Worm (Caenorhabditis elegans) whole organism, late embryonic: ENCODE results near the gene hmg-11.

Experiments used
- C38D4.7 ChIP-seq: fragments of 200-800 bp; sonication (Bioruptor generic); optimal IDR thresholded peaks from 2 replicates; lab custom pipeline; 2018; ENCODE audit warnings: mild to moderate bottlenecking, missing genetic modification characterization, moderate library complexity, missing compliant biosample characterization
- K02D7.2 ChIP-seq: sonication (generic microtip); optimal IDR thresholded peaks from 2 replicates; lab custom pipeline; 2017; ENCODE audit warnings: mild to moderate bottlenecking, missing genetic modification characterization, missing compliant biosample characterization
- T23F11.4 ChIP-seq: fragments of 200-800 bp; sonication (Bioruptor generic); optimal IDR thresholded peaks from 2 replicates; lab custom pipeline; 2018; ENCODE audit warnings: mild to moderate bottlenecking, missing genetic modification characterization, missing compliant biosample characterization
- ceh-19 ChIP-seq: fragments of 200-800 bp; sonication (Bioruptor generic); optimal IDR thresholded peaks from 2 replicates; lab custom pipeline; 2018; ENCODE audit warnings: mild to moderate bottlenecking, missing genetic modification characterization, missing compliant biosample characterization
- ceh-2 ChIP-seq: sonication (generic microtip); optimal IDR thresholded peaks from 2 replicates; lab custom pipeline; 2016; ENCODE audit warnings: missing genotype, missing genetic modification characterization, missing compliant biosample characterization
- ceh-22 ChIP-seq: sonication (generic microtip); optimal IDR thresholded peaks from 2 replicates; lab custom pipeline; 2017; ENCODE audit warnings: missing biosample characterization, missing genetic modification characterization
- ceh-24 ChIP-seq: sonication (generic microtip); optimal IDR thresholded peaks from 2 replicates; lab custom pipeline; 2016; ENCODE audit warnings: mild to moderate bottlenecking, missing genetic modification characterization, missing compliant biosample characterization
- ceh-31 ChIP-seq: sonication (generic microtip); optimal IDR thresholded peaks from 2 replicates; lab custom pipeline; 2016; ENCODE audit warnings: missing genetic modification characterization, missing compliant biosample characterization
- ceh-48 ChIP-seq: sonication (generic microtip); optimal IDR thresholded peaks from 2 replicates; lab custom pipeline; 2016; ENCODE audit warnings: missing genetic modification characterization, inconsistent platforms, missing compliant biosample characterization
- ceh-6 ChIP-seq: fragments of 200-800 bp; sonication (Bioruptor generic); optimal IDR thresholded peaks from 2 replicates; lab custom pipeline; 2018; ENCODE audit warnings: mild to moderate bottlenecking, missing genetic modification characterization, missing compliant biosample characterization
- ceh-9 ChIP-seq: sonication (generic microtip); optimal IDR thresholded peaks from 2 replicates; lab custom pipeline; 2016; ENCODE audit warnings: mild to moderate bottlenecking, missing genetic modification characterization, inconsistent platforms, missing compliant biosample characterization
- che-1 ChIP-seq: sonication (generic microtip); optimal IDR thresholded peaks from 2 replicates; lab custom pipeline; 2016; ENCODE audit warnings: mild to moderate bottlenecking, missing genetic modification characterization, missing compliant biosample characterization
- dmd-4 ChIP-seq: sonication (generic microtip); optimal IDR thresholded peaks from 2 replicates; lab custom pipeline; 2016; ENCODE audit warnings: borderline replicate concordance, missing genetic modification characterization, missing compliant biosample characterization
- dve-1 ChIP-seq: sonication (generic microtip); optimal IDR thresholded peaks from 2 replicates; lab custom pipeline; 2017; ENCODE audit warnings: antibody characterized with exemption, mild to moderate bottlenecking, missing genetic modification characterization, missing compliant biosample characterization
- elt-2 ChIP-seq: sonication (generic microtip); optimal IDR thresholded peaks from 2 replicates; lab custom pipeline; 2016; ENCODE audit warnings: missing genetic modification reagents, missing genetic modification characterization, missing compliant biosample characterization
- ets-4 ChIP-seq: sonication (generic microtip); optimal IDR thresholded peaks from 2 replicates; lab custom pipeline; 2016; ENCODE audit warnings: missing genetic modification characterization, missing compliant biosample characterization
- eyg-1 ChIP-seq: sonication (generic microtip); optimal IDR thresholded peaks from 2 replicates; lab custom pipeline; 2016; ENCODE audit warnings: missing genotype, missing genetic modification characterization, missing compliant biosample characterization
- fax-1 ChIP-seq: sonication (generic microtip); optimal IDR thresholded peaks from 2 replicates; lab custom pipeline; 2016; ENCODE audit warnings: missing genotype, missing genetic modification characterization, missing compliant biosample characterization
- fkh-6 ChIP-seq: sonication (generic microtip); optimal IDR thresholded peaks from 2 replicates; lab custom pipeline; 2016; ENCODE audit warnings: missing genetic modification characterization, missing compliant biosample characterization
- gmeb-2 ChIP-seq: sonication (generic microtip); optimal IDR thresholded peaks from 2 replicates; lab custom pipeline; 2016; ENCODE audit warnings: missing genetic modification characterization, inconsistent platforms, missing compliant biosample characterization
- hlh-15 ChIP-seq: sonication (generic microtip); optimal IDR thresholded peaks from 2 replicates; lab custom pipeline; 2016; ENCODE audit warnings: missing genetic modification characterization, missing compliant biosample characterization
- hlh-30 ChIP-seq: sonication (generic microtip); optimal IDR thresholded peaks from 2 replicates; lab custom pipeline; 2017; ENCODE audit warnings: antibody characterized with exemption, missing genetic modification characterization, missing compliant biosample characterization; ENCODE audit not compliant: insufficient read depth
- lim-6 ChIP-seq: sonication (generic microtip); optimal IDR thresholded peaks from 2 replicates; lab custom pipeline; 2016; ENCODE audit warnings: missing genetic modification characterization, missing compliant biosample characterization
- madf-2 ChIP-seq: sonication (generic microtip); optimal IDR thresholded peaks from 2 replicates; lab custom pipeline; 2017; ENCODE audit warnings: missing genetic modification characterization, missing compliant biosample characterization
- mec-3 ChIP-seq: sonication (generic microtip); optimal IDR thresholded peaks from 2 replicates; lab custom pipeline; 2016; ENCODE audit warnings: borderline replicate concordance, missing genetic modification characterization, missing compliant biosample characterization
- nfya-1 ChIP-seq: sonication (generic microtip); optimal IDR thresholded peaks from 2 replicates; lab custom pipeline; 2017; ENCODE audit warnings: missing genetic modification characterization, mild to moderate bottlenecking, missing compliant biosample characterization, antibody characterized with exemption, moderate library complexity
- nhr-11 ChIP-seq: fragments of 150-350 bp; optimal IDR thresholded peaks from 2 replicates; lab custom pipeline; 2014; ENCODE audit warnings: missing biosample characterization, missing genetic modification characterization
- odd-2 ChIP-seq: sonication (generic microtip); optimal IDR thresholded peaks from 2 replicates; lab custom pipeline; 2017; ENCODE audit warnings: antibody characterized with exemption, mild to moderate bottlenecking, missing genetic modification characterization, missing compliant biosample characterization
- pag-3 ChIP-seq: sonication (generic microtip); optimal IDR thresholded peaks from 2 replicates; lab custom pipeline; 2016; ENCODE audit warnings: missing compliant biosample characterization, missing genetic modification characterization, borderline replicate concordance
- pat-9 ChIP-seq: fragments of 200-800 bp; sonication (Bioruptor generic); optimal IDR thresholded peaks from 2 replicates; lab custom pipeline; 2018; ENCODE audit warnings: mild to moderate bottlenecking, missing genetic modification characterization, moderate library complexity, missing compliant biosample characterization
- pha-2 ChIP-seq: sonication (generic microtip); optimal IDR thresholded peaks from 2 replicates; lab custom pipeline; 2017; ENCODE audit warnings: mild to moderate bottlenecking, missing genetic modification characterization, missing compliant biosample characterization
- ref-2 ChIP-seq: sonication (generic microtip); optimal IDR thresholded peaks from 2 replicates; lab custom pipeline; 2016; ENCODE audit warnings: missing genetic modification characterization, missing compliant biosample characterization
- rnt-1 ChIP-seq: sonication (generic microtip); optimal IDR thresholded peaks from 2 replicates; lab custom pipeline; 2016; ENCODE audit warnings: missing genetic modification characterization, missing compliant biosample characterization
- tbx-2 ChIP-seq: sonication (generic microtip); optimal IDR thresholded peaks from 2 replicates; lab custom pipeline; 2016; ENCODE audit warnings: missing genetic modification characterization, missing compliant biosample characterization
- ttx-3 ChIP-seq: sonication (generic microtip); optimal IDR thresholded peaks from 2 replicates; lab custom pipeline; 2016; ENCODE audit warnings: missing genetic modification reagents, missing genetic modification characterization, missing compliant biosample characterization
- unc-3 ChIP-seq, 2 experiments: fragments of 200-800 bp in 1 of 2; sonication (Bioruptor generic) in 1 of 2; sonication (generic microtip) in 1 of 2; conservative IDR thresholded peaks in 1 of 2; optimal IDR thresholded peaks in 1 of 2; 2 replicates each; pipeline versions ENCODE4 v1.3.6 to Lab custom; 2016 to 2022; ENCODE audit warnings: missing compliant biosample characterization in 2 of 2, missing genetic modification characterization in 2 of 2, missing genetic modification reagents in 1 of 2
- unc-42 ChIP-seq: sonication (generic microtip); optimal IDR thresholded peaks from 2 replicates; lab custom pipeline; 2016; ENCODE audit warnings: missing genotype, missing genetic modification characterization, missing compliant biosample characterization
- unc-55 ChIP-seq: sonication (generic microtip); optimal IDR thresholded peaks from 2 replicates; lab custom pipeline; 2017; ENCODE audit warnings: missing biosample characterization, missing genetic modification reagents, missing genetic modification characterization
- zip-5 ChIP-seq: sonication (generic microtip); optimal IDR thresholded peaks from 2 replicates; lab custom pipeline; 2016; ENCODE audit warnings: missing genetic modification characterization, missing compliant biosample characterization
- ztf-16 ChIP-seq: sonication (generic microtip); optimal IDR thresholded peaks from 2 replicates; lab custom pipeline; 2017; ENCODE audit warnings: missing genetic modification characterization, missing compliant biosample characterization

The hmg-11 gene

ce11 chrII:4674188-4674587 is 1.3 kb downstream of the hmg-11 start:
- TF ChIP-seq ceh-9 (tag; lab: Kevin White, UChicago) = no peak
- TF ChIP-seq hlh-15 (tag; lab: Kevin White, UChicago) = no peak
- TF ChIP-seq K02D7.2 (tag; lab: Kevin White, UChicago) = no peak
- TF ChIP-seq elt-2 (tag; lab: Kevin White, UChicago) = peak; percentile 64
- no peak for TF ChIP-seq madf-2 (tag; lab: Kevin White, UChicago)

ce11 chrII:4675481-4675880 is 2.6 kb downstream of the hmg-11 start, which contains the start of gene T05A7.3:
Gene T05A7.3 (plus strand): TSS chrII:4675781.
- TF ChIP-seq pag-3 (tag; lab: Kevin White, UChicago) (no peak), eyg-1 (tag; lab: Kevin White, UChicago) (no peak), C38D4.7 (GFP tag; lab: Kevin White, UChicago) (no peak), T23F11.4 (GFP tag; lab: Kevin White, UChicago) (no peak), rnt-1 (tag; lab: Kevin White, UChicago) (no peak), ceh-6 (no peak), elt-2 (tag; lab: Kevin White, UChicago) (no peak), tbx-2 (no peak), dmd-4 (no peak), ceh-31 (no peak), ceh-2 (no peak), mec-3 (no peak), nfya-1 (no peak), madf-2 (tag; lab: Kevin White, UChicago) (no peak), gmeb-2 (tag; lab: Kevin White, UChicago) (no peak)

ce11 chrII:4676241-4676640 is 3.4 kb downstream of the hmg-11 start:
- TF ChIP-seq nhr-11 (tag; lab: Kevin White, UChicago) (no peak), unc-42 (tag; lab: Kevin White, UChicago) (no peak), ceh-9 (tag; lab: Kevin White, UChicago) (no peak), ttx-3 (no peak), ets-4 (tag; lab: Kevin White, UChicago) (no peak), ztf-16 (tag; lab: Kevin White, UChicago) (no peak), unc-55 (peak; percentile 67)
- TF ChIP-seq, all 69 proteins: peak for 1

- no peak for TF ChIP-seq zip-5 (tag; lab: Kevin White, UChicago)
- TF ChIP-seq lim-6 = no peak
- TF ChIP-seq fkh-6 (tag; lab: Kevin White, UChicago) = no peak
- TF ChIP-seq unc-3 (GFP tag; conservative IDR thresholded peaks at IDR 0.05; lab: Robert Waterston, UW) = no peak
- TF ChIP-seq unc-3 (tag; optimal IDR thresholded peaks at IDR 0.05; lab: Kevin White, UChicago) = no peak
- no peak for TF ChIP-seq hlh-30
- no peak for TF ChIP-seq odd-2 (tag; lab: Kevin White, UChicago)
- no peak for TF ChIP-seq pha-2 (tag; lab: Kevin White, UChicago)
- no peak for TF ChIP-seq ceh-22 (tag; lab: Kevin White, UChicago)
- TF ChIP-seq dve-1 (tag; lab: Kevin White, UChicago) = no peak
- no peak for TF ChIP-seq ceh-24 (tag; lab: Kevin White, UChicago)
- no peak for TF ChIP-seq elt-2 (tag; lab: Kevin White, UChicago)
- no peak for TF ChIP-seq ref-2 (tag; lab: Kevin White, UChicago)
- no peak for TF ChIP-seq hlh-15 (tag; lab: Kevin White, UChicago)
- no peak for TF ChIP-seq ttx-3
These were observed 5.0 kb downstream of the hmg-11 start, which contains the start of gene T05A7.1 for ce11 chrII:4677916-4678315. Gene T05A7.1 (plus strand): TSS chrII:4678216.

- TF ChIP-seq dmd-4 (no peak), ttx-3 (no peak), che-1 (tag; lab: Kevin White, UChicago) (no peak), C38D4.7 (GFP tag; lab: Kevin White, UChicago) (no peak), pat-9 (tag; lab: Kevin White, UChicago) (no peak), unc-42 (tag; lab: Kevin White, UChicago) (no peak), pag-3 (tag; lab: Kevin White, UChicago) (no peak), nfya-1 (no peak), ceh-19 (GFP tag; lab: Kevin White, UChicago) (no peak), fax-1 (no peak), ceh-48 (no peak)
These were observed 8.5 kb downstream of the hmg-11 start, which contains the start of gene T05A7.7 for ce11 chrII:4681391-4681790. Gene T05A7.7 (minus strand): TSS chrII:4681491.
